Fruit fly (Drosophila melanogaster) Kc167 (cell line): ENCODE measurements around the gene CG9948.

Source experiments
- Myc ChIP-seq: fragments of >200 bp; optimal IDR thresholded peaks from 2 replicates; lab custom pipeline; 2017; ENCODE audit warnings: missing external identifiers
- Sin3A ChIP-seq: fragments of >200 bp; optimal IDR thresholded peaks from 2 replicates; lab custom pipeline; 2018; ENCODE audit warnings: missing external identifiers
- h ChIP-seq: fragments of >200 bp; optimal IDR thresholded peaks from 3 replicates; lab custom pipeline; 2018; ENCODE audit warnings: missing external identifiers
- insv ChIP-seq: fragments of >200 bp; optimal IDR thresholded peaks from 3 replicates; lab custom pipeline; 2018; ENCODE audit warnings: missing external identifiers
- psq ChIP-seq: fragments of >200 bp; optimal IDR thresholded peaks from 2 replicates; lab custom pipeline; 2017; ENCODE audit warnings: missing external identifiers
- ttk ChIP-seq: sonication (Bioruptor generic); optimal IDR thresholded peaks from 2 replicates; lab custom pipeline; 2017; ENCODE audit warnings: missing external identifiers

The CG9948 gene

DNA sequence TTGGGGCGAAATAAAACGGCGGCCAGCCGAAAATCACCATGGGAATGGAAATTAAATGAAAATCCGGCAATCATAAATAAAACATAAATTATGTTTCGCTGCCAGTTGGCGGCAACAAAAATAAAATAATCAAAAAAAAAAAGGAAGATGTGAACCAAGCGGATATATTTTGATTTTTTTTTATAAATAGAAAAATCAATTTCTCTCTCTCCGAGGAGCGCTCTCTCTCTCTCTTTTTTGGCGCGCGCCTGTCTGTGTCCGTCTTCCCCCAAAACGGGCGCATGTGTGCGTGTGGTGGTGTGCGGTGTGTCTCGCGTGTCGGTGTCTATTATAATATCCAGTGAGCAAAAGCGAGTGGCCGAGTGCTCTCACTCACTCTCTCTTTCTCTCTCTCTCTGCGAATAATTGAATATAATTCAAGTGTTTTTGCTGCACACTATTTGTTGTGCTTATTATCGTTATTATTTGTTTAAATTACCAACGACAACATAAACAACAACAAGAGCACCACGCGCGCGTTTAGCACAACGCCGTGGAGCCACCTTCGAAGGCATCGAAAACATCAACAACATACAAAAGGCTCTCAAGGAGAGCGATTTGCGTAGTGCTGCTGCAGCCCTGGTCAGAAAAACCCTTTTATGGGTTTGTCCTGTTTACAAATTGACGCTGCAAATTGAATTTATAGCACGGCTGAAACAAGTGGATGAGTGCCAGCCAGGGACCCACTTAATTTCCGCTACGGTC lies 12.4 kb upstream of the CG9948 start:
- TF ChIP-seq ttk (lab: Kevin White, UChicago) (no peak), Sin3A (lab: Kevin White, UChicago) (no peak), insv (lab: Kevin White, UChicago) (no peak), Myc (lab: Kevin White, UChicago) (no peak), h (lab: Kevin White, UChicago) (no peak), psq (no peak)

dm6 chr3L:6943948-6944319 lies 11.9 kb upstream of the CG9948 start:
- TF ChIP-seq Myc (lab: Kevin White, UChicago) (no peak), insv (lab: Kevin White, UChicago) (no peak), ttk (lab: Kevin White, UChicago) (no peak), Sin3A (lab: Kevin White, UChicago) (no peak), h (lab: Kevin White, UChicago) (no peak), psq (no peak)

dm6 chr3L:6945357-6945756 lies 10.4 kb upstream of the CG9948 start:
- TF ChIP-seq h (lab: Kevin White, UChicago) (no peak), Sin3A (lab: Kevin White, UChicago) (no peak), insv (lab: Kevin White, UChicago) (no peak), ttk (lab: Kevin White, UChicago) (no peak), psq (no peak), Myc (lab: Kevin White, UChicago) (no peak)

DNA sequence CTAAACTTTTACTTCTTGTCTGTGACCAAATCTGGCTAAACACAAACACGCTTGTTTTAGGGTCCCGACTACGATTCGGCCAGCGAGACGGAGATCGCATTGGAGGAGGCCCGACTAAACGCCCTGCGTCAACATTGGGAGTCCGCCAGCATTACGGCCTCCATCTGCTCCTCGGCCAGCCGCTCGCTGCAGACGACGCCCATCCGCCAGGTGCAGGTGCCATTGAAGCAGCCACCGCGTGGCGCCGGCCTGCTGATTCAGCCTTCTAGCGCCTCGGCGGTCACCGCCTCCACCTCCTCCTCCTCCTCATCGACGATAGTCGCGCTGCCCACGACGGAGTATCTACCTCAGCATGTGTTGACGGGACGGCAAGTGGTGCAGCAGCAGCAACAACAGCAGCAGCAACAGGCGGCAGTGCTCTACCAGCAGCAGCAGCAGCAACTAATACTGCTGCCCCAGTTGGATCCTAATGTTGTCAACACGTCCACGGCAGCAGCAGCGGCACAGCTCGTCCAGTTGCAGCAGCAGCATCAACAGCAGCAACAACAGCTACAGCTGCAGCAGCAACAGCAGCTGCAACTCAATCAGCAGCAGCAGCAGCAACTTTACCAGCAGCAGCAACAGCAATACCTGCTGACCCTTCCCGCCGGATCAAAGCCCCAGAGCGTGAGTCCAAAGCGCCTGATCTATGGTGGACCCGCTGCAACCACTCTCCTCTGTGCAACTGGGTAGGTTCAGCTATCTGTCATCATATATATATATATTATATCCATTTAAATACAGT lies 8.4 kb upstream of the CG9948 start:
- TF ChIP-seq h (lab: Kevin White, UChicago) = no peak
- no peak for TF ChIP-seq Myc (lab: Kevin White, UChicago)
- TF ChIP-seq ttk (lab: Kevin White, UChicago) = no peak
- no peak for TF ChIP-seq psq
- no peak for TF ChIP-seq insv (lab: Kevin White, UChicago)
- no peak for TF ChIP-seq Sin3A (lab: Kevin White, UChicago)

- no peak for TF ChIP-seq ttk (lab: Kevin White, UChicago)
- TF ChIP-seq insv (lab: Kevin White, UChicago) = no peak
These were observed 2.1 kb downstream of the CG9948 start, which contains the start of the genes Uqcc1 and Surf1 for dm6 chr3L:6957753-6958420. TSS of gene Uqcc1 (minus strand) at chr3L:6958108. TSS of gene Surf1 (plus strand) at chr3L:6958346.

DNA sequence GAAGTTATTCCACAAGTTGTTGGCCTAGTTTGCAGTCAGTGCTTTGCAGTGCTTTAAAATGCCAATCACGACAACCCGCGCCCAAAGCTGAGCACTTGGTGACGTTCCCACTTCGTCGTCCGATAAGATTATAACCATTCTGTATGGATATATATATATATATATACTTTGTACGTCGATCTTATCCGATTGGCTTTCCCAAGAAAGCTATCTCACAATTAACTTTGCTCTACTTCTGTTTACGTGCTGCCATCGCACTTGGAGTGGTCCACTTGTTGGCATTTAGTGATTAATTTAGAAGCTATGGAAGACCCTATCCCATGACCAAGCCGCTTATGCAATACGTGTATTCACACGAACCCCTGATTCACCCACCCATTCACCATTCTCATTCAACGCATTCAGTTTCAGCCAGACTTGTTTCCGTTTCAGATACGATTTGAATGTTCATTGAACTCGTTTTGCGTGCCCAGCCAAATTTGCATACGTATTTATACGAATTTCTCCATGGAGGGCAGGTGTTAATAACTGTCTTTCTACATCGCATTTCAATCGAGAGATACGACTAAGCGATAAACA lies 6.3 kb downstream of the CG9948 start:
- TF ChIP-seq insv (lab: Kevin White, UChicago) = no peak
- no peak for TF ChIP-seq psq
- TF ChIP-seq Sin3A (lab: Kevin White, UChicago) = no peak
- no peak for TF ChIP-seq h (lab: Kevin White, UChicago)
- TF ChIP-seq ttk (lab: Kevin White, UChicago) = no peak
- no peak for TF ChIP-seq Myc (lab: Kevin White, UChicago)

DNA sequence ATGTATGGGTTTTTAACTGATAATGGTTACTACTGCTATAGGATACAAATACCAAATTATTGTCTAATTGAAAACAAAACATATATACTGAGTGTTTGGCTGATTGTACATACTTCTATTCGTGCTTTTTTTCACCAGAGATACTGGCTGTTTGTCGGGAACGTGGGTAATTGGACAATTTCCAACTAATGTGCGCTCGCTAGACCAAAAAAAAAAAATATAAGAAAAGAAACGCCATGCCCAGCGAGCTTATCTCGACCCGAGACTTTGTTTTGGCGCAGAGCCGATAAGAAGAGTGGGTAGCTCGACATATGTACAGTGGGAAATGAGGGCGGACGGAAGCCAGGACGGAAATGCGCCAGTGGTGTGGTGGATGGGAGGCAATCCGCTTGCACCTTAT lies 7.4 kb downstream of the CG9948 start:
- TF ChIP-seq Myc (lab: Kevin White, UChicago) (no peak), insv (lab: Kevin White, UChicago) (no peak), ttk (lab: Kevin White, UChicago) (no peak), psq (no peak), Sin3A (lab: Kevin White, UChicago) (no peak), h (lab: Kevin White, UChicago) (no peak)

DNA sequence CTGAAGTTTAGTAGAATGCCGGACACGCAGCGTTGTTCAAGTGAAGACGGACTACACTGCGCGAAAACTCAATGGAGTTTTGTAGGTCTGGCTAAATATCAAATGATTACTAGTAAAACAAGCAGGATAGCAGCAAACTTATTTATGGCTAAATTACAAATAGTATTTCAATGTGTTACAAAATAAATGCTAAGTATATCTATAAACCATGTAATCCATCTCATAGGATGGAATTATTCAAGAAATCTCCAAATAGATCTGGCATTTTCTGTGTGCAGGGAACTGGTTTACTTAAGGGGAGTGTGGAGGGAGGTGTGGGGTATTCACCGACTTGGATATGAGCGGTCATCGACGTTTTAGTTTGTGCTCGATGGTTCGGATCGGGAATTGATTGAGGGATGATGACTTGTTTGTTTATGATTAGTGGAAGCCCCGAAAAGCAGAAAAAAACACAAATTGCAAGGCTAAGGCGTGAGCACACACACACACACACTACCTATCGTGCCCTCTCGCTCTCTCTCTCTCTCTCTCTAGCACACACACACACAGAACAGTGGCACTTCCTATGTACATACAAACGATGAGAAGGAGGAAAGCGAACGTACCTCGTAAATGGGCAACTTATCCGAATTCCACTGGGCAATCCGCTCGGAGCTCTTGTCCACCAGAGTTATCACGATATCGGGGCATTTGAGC lies 8.1 kb downstream of the CG9948 start:
- TF ChIP-seq Sin3A (lab: Kevin White, UChicago) (no peak), h (lab: Kevin White, UChicago) (no peak), ttk (lab: Kevin White, UChicago) (no peak), insv (lab: Kevin White, UChicago) (no peak), Myc (lab: Kevin White, UChicago) (no peak), psq (no peak)

DNA sequence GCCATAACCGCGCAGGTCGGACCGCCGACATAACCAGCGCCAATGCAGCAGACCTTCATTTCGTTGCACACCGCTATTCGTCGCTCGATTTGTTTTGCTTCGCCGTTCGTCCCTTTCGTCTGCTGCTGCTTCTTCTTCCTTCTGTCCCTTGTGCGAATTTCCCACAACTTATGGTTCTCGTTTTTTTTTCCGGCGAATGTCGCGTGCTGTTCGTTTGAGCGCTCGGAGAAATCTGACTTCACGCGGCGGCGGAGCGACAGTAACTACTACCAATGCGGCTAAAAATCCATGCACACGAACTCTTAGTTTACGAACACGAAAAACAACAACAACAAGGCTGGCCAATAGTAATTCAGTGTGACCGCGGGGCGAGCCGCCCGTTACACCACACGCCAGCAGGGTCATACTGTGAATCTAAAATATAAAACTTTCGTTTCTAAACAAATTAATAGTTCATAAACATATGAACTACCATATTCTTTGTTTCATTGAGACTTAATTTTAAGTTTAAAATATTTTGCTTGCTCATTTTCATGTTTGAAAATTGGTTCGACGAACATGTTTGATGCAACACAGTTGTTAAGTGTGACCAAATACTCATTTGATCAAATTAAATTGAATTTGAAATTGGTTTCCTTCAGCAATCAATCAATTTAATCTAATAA lies 8.8 kb downstream of the CG9948 start, which contains the start of gene sgl:
TSS of gene sgl (minus strand) at position 271 of the 665 bp plus-strand sequence.
- no peak for TF ChIP-seq Myc (lab: Kevin White, UChicago)
- TF ChIP-seq ttk (lab: Kevin White, UChicago) = no peak
- TF ChIP-seq psq = no peak
- no peak for TF ChIP-seq insv (lab: Kevin White, UChicago)
- TF ChIP-seq Sin3A (lab: Kevin White, UChicago) = no peak
- TF ChIP-seq h (lab: Kevin White, UChicago) = no peak

DNA sequence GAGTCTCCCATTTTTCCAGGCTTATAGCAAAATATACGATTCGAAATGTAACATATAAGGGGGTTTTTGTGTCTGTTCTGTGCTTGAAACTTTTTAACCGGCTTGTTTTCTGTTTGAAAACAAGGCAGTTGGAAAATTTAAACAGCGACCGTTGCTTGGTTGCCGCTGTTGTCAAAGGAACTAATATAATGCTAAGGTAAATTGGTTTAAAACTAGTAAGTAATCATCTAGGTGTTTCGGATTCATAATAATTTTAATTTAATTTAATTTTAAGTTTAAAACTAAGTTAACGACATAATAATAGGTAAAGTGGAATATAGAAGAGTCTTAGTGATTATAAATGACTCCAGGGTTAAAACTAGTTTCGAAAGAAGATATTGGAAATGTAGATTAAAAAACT lies 12.0 kb downstream of the CG9948 start, which contains the start of gene CG10064:
TSS of gene CG10064 (minus strand) at position 101 of the 400 bp plus-strand sequence.
- TF ChIP-seq Myc (lab: Kevin White, UChicago) = no peak
- TF ChIP-seq psq = no peak
- no peak for TF ChIP-seq insv (lab: Kevin White, UChicago)
- TF ChIP-seq ttk (lab: Kevin White, UChicago) = no peak
